Worm (Caenorhabditis elegans): Measurements from ENCODE around the gene R04A9.9.
A peak's percentile ranks its signal among the peaks of the same experiment; 100 is the strongest.

- TF ChIP-seq elt-3 (tag; optimal IDR thresholded peaks at IDR 0.05) (peak in 2 of 6 experiments; percentile 50 to 79), ama-1 (optimal IDR thresholded peaks at IDR 0.05) (no peak), mep-1 (tag; optimal IDR thresholded peaks at IDR 0.05) (peak; percentile 86), snpc-4 (tag; optimal IDR thresholded peaks at IDR 0.05) (peak; percentile 62), aly-2 (tag; optimal IDR thresholded peaks at IDR 0.05) (peak; percentile 81), unc-130 (tag; optimal IDR thresholded peaks at IDR 0.05) (peak; percentile 49), rnt-1 (tag; optimal IDR thresholded peaks at IDR 0.05) (peak; percentile 85), nhr-20 (tag; optimal IDR thresholded peaks at IDR 0.05) (peak; percentile 88), nhr-237 (tag; optimal IDR thresholded peaks at IDR 0.05) (peak; percentile 53), lsy-2 (tag; optimal IDR thresholded peaks at IDR 0.05) (peak; percentile 75 to 89)
Observed at ce11 chrX:353134-353669, 37.2 kb downstream of the R04A9.9 start, which contains the start of gene sor-3.
